Fruit fly (Drosophila melanogaster) whole organism, pupa: Measurements from ENCODE around the gene vsg.

ENCODE experiments used
- CG10348 ChIP-seq: fragments of 200-800 bp; sonication (Bioruptor generic); IDR thresholded peaks from 2 replicates; pipeline ENCODE4 v1.3.6; 2022; ENCODE audit warnings: missing biosample characterization, missing genetic modification characterization
- CG12605 ChIP-seq: fragments of 200-800 bp; sonication (Bioruptor generic); IDR thresholded peaks from 2 replicates; pipeline ENCODE4 v1.3.6; 2022; ENCODE audit warnings: missing biosample characterization, missing genetic modification characterization
- CG13204 ChIP-seq: fragments of 200-800 bp; sonication (Bioruptor generic); optimal IDR thresholded peaks from 2 replicates; lab custom pipeline; 2018; ENCODE audit warnings: missing biosample characterization, mild to moderate bottlenecking, missing genetic modification characterization, moderate library complexity
- CG14655 ChIP-seq: fragments of 200-800 bp; sonication (Bioruptor generic); optimal IDR thresholded peaks from 3 replicates; lab custom pipeline; 2017; ENCODE audit warnings: mild to moderate bottlenecking, missing biosample characterization, missing genetic modification reagents, missing genetic modification characterization
- CG15710 ChIP-seq: fragments of 200-800 bp; sonication (Bioruptor generic); optimal IDR thresholded peaks from 2 replicates; lab custom pipeline; 2018; ENCODE audit warnings: missing biosample characterization, mild to moderate bottlenecking, missing genetic modification characterization, moderate library complexity
- CG17806 ChIP-seq: fragments of 200-800 bp; sonication (Bioruptor generic); optimal IDR thresholded peaks from 2 replicates; lab custom pipeline; 2018; ENCODE audit warnings: missing biosample characterization, mild to moderate bottlenecking, missing genetic modification characterization, moderate library complexity
- CG32121 ChIP-seq: fragments of 200-800 bp; sonication (Bioruptor generic); IDR thresholded peaks from 2 replicates; pipeline ENCODE4 v1.3.6; 2022; ENCODE audit warnings: missing biosample characterization, missing genetic modification characterization
- CG34367 ChIP-seq: fragments of 200-800 bp; sonication (Bioruptor generic); optimal IDR thresholded peaks from 2 replicates; lab custom pipeline; 2018; ENCODE audit warnings: missing biosample characterization, mild to moderate bottlenecking, missing genetic modification characterization
- CG4496 ChIP-seq: fragments of 200-800 bp; sonication (Bioruptor generic); IDR thresholded peaks from 3 replicates; pipeline ENCODE4 v1.3.6; 2022; ENCODE audit warnings: missing biosample characterization, missing genetic modification characterization
- CG8159 ChIP-seq: fragments of 200-800 bp; sonication (Bioruptor generic); optimal IDR thresholded peaks from 3 replicates; lab custom pipeline; 2018; ENCODE audit warnings: missing biosample characterization, mild to moderate bottlenecking, missing genetic modification characterization, moderate library complexity
- CG8301 ChIP-seq: fragments of 200-800 bp; sonication (Bioruptor generic); optimal IDR thresholded peaks from 2 replicates; lab custom pipeline; 2018; ENCODE audit warnings: missing biosample characterization, mild to moderate bottlenecking, missing genetic modification characterization
- CG9948 ChIP-seq: fragments of 200-800 bp; sonication (Bioruptor generic); optimal IDR thresholded peaks from 2 replicates; lab custom pipeline; 2018; ENCODE audit warnings: missing biosample characterization, mild to moderate bottlenecking, missing genetic modification characterization, moderate library complexity
- D1 ChIP-seq: fragments of 200-800 bp; sonication (Bioruptor generic); optimal IDR thresholded peaks from 2 replicates; lab custom pipeline; 2018; ENCODE audit warnings: missing biosample characterization, mild to moderate bottlenecking, missing genetic modification characterization, moderate library complexity
- EcR ChIP-seq: fragments of 200-800 bp; sonication (Bioruptor generic); optimal IDR thresholded peaks from 3 replicates; lab custom pipeline; 2019; ENCODE audit warnings: missing biosample characterization, missing genetic modification characterization, mild to moderate bottlenecking, moderate library complexity, missing genetic modification reagents
- Ets98B ChIP-seq: fragments of 200-800 bp; sonication (Bioruptor generic); IDR thresholded peaks from 2 replicates; pipeline ENCODE4 v1.3.6; 2022; ENCODE audit warnings: missing biosample characterization, missing genetic modification characterization
- Pif1A ChIP-seq: fragments of 200-800 bp; sonication (Bioruptor generic); optimal IDR thresholded peaks from 3 replicates; lab custom pipeline; 2016; ENCODE audit warnings: missing biosample characterization, missing genetic modification characterization
- Pif1B ChIP-seq: fragments of 200-800 bp; sonication (Bioruptor generic); optimal IDR thresholded peaks from 3 replicates; lab custom pipeline; 2016; ENCODE audit warnings: missing biosample characterization, missing genetic modification characterization
- Snoo ChIP-seq: fragments of 200-800 bp; sonication (Bioruptor generic); optimal IDR thresholded peaks from 3 replicates; lab custom pipeline; 2017; ENCODE audit warnings: missing biosample characterization, mild to moderate bottlenecking, missing genetic modification characterization, inconsistent platforms
- fd96Ca ChIP-seq: fragments of 200-800 bp; sonication (Bioruptor generic); IDR thresholded peaks from 3 replicates; pipeline ENCODE4 v1.3.6; 2022; ENCODE audit warnings: missing biosample characterization, missing genetic modification characterization
- gl ChIP-seq: fragments of 200-800 bp; sonication (Bioruptor generic); optimal IDR thresholded peaks from 2 replicates; lab custom pipeline; 2018; ENCODE audit warnings: missing biosample characterization, mild to moderate bottlenecking, missing genetic modification characterization
- rn ChIP-seq: fragments of 200-800 bp; sonication (Bioruptor generic); IDR thresholded peaks from 2 replicates; pipeline ENCODE4 v1.3.6; 2022; ENCODE audit warnings: missing biosample characterization, missing genetic modification characterization

Gene vsg

DNA sequence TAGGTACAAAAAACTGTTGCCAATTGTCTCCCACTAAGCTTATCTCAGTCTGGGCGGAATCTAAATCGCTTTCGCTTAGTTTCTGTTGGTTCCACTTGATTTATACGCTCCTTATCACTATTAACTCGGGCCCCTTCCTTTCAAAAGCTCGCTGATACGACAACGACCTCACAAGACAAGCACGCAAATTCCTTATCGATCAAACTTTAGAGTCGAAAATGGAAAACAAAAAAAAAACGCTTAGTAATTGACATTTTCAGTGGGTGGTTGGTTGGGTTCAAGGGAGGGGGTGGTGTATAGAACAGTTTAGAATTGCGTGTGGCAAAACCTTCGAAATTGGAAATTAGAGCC, 22.7 kb upstream of the vsg start:
- TF ChIP-seq Pif1A (GFP tag; lab: Kevin White, UChicago): no peak
- no peak for TF ChIP-seq CG17806 (tag; lab: Kevin White, UChicago)
- no peak for TF ChIP-seq CG32121 (GFP tag; lab: Robert Waterston, UW)
- no peak for TF ChIP-seq CG34367 (tag; lab: Kevin White, UChicago)
- TF ChIP-seq CG13204 (GFP tag; lab: Kevin White, UChicago): no peak
- TF ChIP-seq gl (tag; lab: Kevin White, UChicago): no peak
- TF ChIP-seq Snoo: no peak
- no peak for TF ChIP-seq CG8159
- no peak for TF ChIP-seq D1 (tag; lab: Kevin White, UChicago)
- no peak for TF ChIP-seq rn (GFP tag; lab: Robert Waterston, UW)
- no peak for TF ChIP-seq CG4496 (GFP tag; lab: Robert Waterston, UW)
- TF ChIP-seq, all 21 proteins: peak for 0

DNA sequence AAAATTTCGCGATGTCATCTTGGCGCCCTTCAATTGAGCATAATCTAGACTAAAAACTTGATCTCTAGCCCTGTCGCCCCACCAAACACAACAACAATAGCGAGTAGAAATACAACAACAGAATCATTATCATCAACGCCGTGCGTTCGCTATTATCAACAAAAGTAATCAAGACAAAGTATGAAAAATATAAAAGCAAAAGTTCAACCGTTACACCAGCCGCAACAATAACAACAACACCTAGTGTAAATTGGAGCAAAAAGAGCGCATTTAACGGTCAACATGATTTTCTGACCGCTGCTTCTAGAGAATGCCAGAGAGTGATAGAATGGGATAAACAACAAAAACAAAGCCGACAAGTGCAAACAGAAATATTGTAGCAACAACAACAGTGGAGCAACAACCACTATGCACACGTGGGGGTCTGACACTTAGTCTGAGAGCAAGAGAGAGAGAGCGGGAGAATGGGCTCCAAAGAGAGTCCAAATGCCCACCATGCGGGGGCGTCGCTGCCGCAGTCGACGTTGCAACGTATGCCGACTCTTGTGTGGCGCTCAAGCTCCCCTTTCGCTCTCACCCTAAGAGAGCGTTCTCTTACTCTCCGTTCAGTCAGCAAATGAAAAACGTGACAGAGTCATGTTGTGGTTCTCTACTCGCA, 21.8 kb upstream of the vsg start:
- no peak for TF ChIP-seq CG34367 (tag; lab: Kevin White, UChicago)
- no peak for TF ChIP-seq Pif1A (GFP tag; lab: Kevin White, UChicago)
- TF ChIP-seq CG17806 (tag; lab: Kevin White, UChicago): no peak
- peak; percentile 54; the same call in 1 of the 2 replicates for TF ChIP-seq Ets98B (GFP tag; lab: Robert Waterston, UW)
- TF ChIP-seq CG9948 (tag; lab: Kevin White, UChicago): no peak
- TF ChIP-seq CG8159: no peak
- peak; percentile 32; the same call in 1 of the 2 replicates for TF ChIP-seq CG12605
- TF ChIP-seq CG4496 (GFP tag; lab: Robert Waterston, UW): no peak
- peak; percentile 80 for TF ChIP-seq EcR
- no peak for TF ChIP-seq gl (tag; lab: Kevin White, UChicago)
- TF ChIP-seq CG15710 (tag; lab: Kevin White, UChicago): no peak
- TF ChIP-seq Pif1B: no peak
- no peak for TF ChIP-seq D1 (tag; lab: Kevin White, UChicago)
- TF ChIP-seq rn (GFP tag; lab: Robert Waterston, UW): no peak

DNA sequence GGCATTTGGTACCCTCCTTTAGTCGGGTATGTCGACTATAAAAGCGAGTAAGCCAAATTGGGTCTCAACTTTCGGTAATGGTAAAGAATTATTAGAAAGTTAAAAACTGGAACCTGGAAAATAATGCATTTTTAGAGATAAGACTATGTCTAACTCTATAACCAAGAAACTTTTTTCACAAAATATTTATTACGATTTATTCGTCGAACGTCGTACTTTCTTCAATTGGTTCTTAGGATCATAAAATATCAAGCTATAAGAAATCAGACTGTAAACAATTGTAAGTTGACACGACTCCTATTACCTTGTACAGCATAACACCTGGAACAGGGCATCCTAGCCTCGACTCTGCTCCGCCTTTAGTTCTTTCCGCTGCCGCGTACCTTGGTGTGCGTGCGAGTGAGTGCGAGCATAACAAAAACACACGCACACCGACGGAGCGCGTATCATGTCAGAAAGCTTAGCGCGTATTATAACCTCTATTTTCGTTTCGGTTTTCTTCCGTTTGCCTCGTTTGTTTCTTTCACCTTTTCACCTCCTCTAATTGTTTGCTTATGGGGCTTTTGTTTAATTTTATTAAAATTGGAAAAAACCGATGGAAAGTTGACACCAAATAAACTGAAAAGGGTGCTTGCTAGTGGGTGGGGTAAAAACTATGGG, 21.1 kb upstream of the vsg start:
- TF ChIP-seq CG4496 (GFP tag; lab: Robert Waterston, UW): peak; percentile 82
- TF ChIP-seq CG34367 (tag; lab: Kevin White, UChicago): peak; percentile 86
- peak; percentile 56; the same call in 1 of the 2 replicates for TF ChIP-seq CG10348 (GFP tag; lab: Robert Waterston, UW)
- peak; percentile 95 for TF ChIP-seq CG8159
- TF ChIP-seq CG13204 (GFP tag; lab: Kevin White, UChicago): peak; percentile 66
- TF ChIP-seq Snoo: peak; percentile 93
- no peak for TF ChIP-seq EcR
- peak; percentile 89 for TF ChIP-seq Pif1B
- TF ChIP-seq fd96Ca (GFP tag; lab: Robert Waterston, UW): peak; percentile 87; the same call in 2 of the 3 replicates
- peak; percentile 56; the same call in 1 of the 2 replicates for TF ChIP-seq rn (GFP tag; lab: Robert Waterston, UW)
- TF ChIP-seq CG12605: no peak
- peak; percentile 92 for TF ChIP-seq CG15710 (tag; lab: Kevin White, UChicago)
- peak; percentile 69 for TF ChIP-seq gl (tag; lab: Kevin White, UChicago)
- peak; percentile 97 for TF ChIP-seq CG14655
- peak; percentile 94 for TF ChIP-seq CG8301 (tag; lab: Kevin White, UChicago)
- TF ChIP-seq Ets98B (GFP tag; lab: Robert Waterston, UW): peak; percentile 39; the same call in 1 of the 2 replicates
- peak; percentile 93 for TF ChIP-seq Pif1A (GFP tag; lab: Kevin White, UChicago)
- peak; percentile 73 for TF ChIP-seq CG32121 (GFP tag; lab: Robert Waterston, UW)
- TF ChIP-seq CG17806 (tag; lab: Kevin White, UChicago): peak; percentile 83
- TF ChIP-seq D1 (tag; lab: Kevin White, UChicago): peak; percentile 84
- TF ChIP-seq CG9948 (tag; lab: Kevin White, UChicago): peak; percentile 92

dm6 chr3L:9693552-9694133, 20.5 kb upstream of the vsg start:
- TF ChIP-seq fd96Ca (GFP tag; lab: Robert Waterston, UW): no peak
- peak; percentile 63; the same call in 1 of the 3 replicates for TF ChIP-seq CG4496 (GFP tag; lab: Robert Waterston, UW)
- no peak for TF ChIP-seq CG17806 (tag; lab: Kevin White, UChicago)
- peak; percentile 27; the same call in 1 of the 2 replicates for TF ChIP-seq CG32121 (GFP tag; lab: Robert Waterston, UW)
- TF ChIP-seq, all 21 proteins: peak for 2

dm6 chr3L:9694169-9694866, 19.8 kb upstream of the vsg start:
- TF ChIP-seq CG8301 (tag; lab: Kevin White, UChicago) (no peak), CG12605 (peak; percentile 40; the same call in 1 of the 2 replicates), CG9948 (tag; lab: Kevin White, UChicago) (no peak), Pif1B (no peak), Ets98B (GFP tag; lab: Robert Waterston, UW) (peak; percentile 27; the same call in 1 of the 2 replicates), fd96Ca (GFP tag; lab: Robert Waterston, UW) (no peak), CG17806 (tag; lab: Kevin White, UChicago) (no peak), EcR (no peak), CG4496 (GFP tag; lab: Robert Waterston, UW) (peak; percentile 48; the same call in 1 of the 3 replicates)
